Worm (Caenorhabditis elegans) whole organism, young adult: ENCODE results near the gene F38A5.8.
"Not testable (repeated sequence)": the region's sequence is repeated elsewhere in the genome, so short reads cannot be mapped to it uniquely, and the experiment has no call there.

ENCODE experiments used
- F37B4.10 ChIP-seq: fragments of 200-800 bp; sonication (Bioruptor generic); IDR thresholded peaks from 2 replicates; pipeline ENCODE4 v1.3.6; 2022; ENCODE audit warnings: missing genetic modification characterization, missing compliant biosample characterization
- F57A8.1 ChIP-seq: fragments of 200-800 bp; sonication (Bioruptor generic); optimal IDR thresholded peaks from 2 replicates; lab custom pipeline; 2018; ENCODE audit warnings: mild to moderate bottlenecking, missing genetic modification characterization, moderate library complexity, missing compliant biosample characterization
- cebp-2 ChIP-seq: fragments of 200-800 bp; sonication (Bioruptor generic); IDR thresholded peaks from 2 replicates; pipeline ENCODE4 v1.3.6; 2022; ENCODE audit warnings: missing genetic modification characterization, missing compliant biosample characterization
- ceh-91 ChIP-seq: fragments of 200-800 bp; sonication (Bioruptor generic); IDR thresholded peaks from 2 replicates; pipeline ENCODE4 v1.3.6; 2022; ENCODE audit warnings: missing genetic modification reagents, missing genetic modification characterization, missing compliant biosample characterization
- lin-40 ChIP-seq: sonication (generic microtip); optimal IDR thresholded peaks from 2 replicates; lab custom pipeline; 2016; ENCODE audit warnings: missing genetic modification characterization, mild to moderate bottlenecking, missing compliant biosample characterization, missing genotype, missing genetic modification reagents
- nhr-27 ChIP-seq: fragments of 200-800 bp; sonication (Bioruptor generic); optimal IDR thresholded peaks from 2 replicates; lab custom pipeline; 2018; ENCODE audit warnings: mild to moderate bottlenecking, missing genetic modification characterization, moderate library complexity, missing compliant biosample characterization
- nhr-80 ChIP-seq: sonication (generic microtip); optimal IDR thresholded peaks from 2 replicates; lab custom pipeline; 2016; ENCODE audit warnings: missing genetic modification characterization, missing compliant biosample characterization
- nhr-90 ChIP-seq: sonication (generic microtip); optimal IDR thresholded peaks from 2 replicates; lab custom pipeline; 2016; ENCODE audit warnings: missing genotype, mild to moderate bottlenecking, missing genetic modification characterization, missing compliant biosample characterization
- snpc-1.1 ChIP-seq: sonication (generic microtip); optimal IDR thresholded peaks from 2 replicates; lab custom pipeline; 2017; ENCODE audit warnings: missing genetic modification characterization, mild to moderate bottlenecking, missing compliant biosample characterization, antibody characterized with exemption, moderate library complexity, missing genotype, missing genetic modification reagents; ENCODE audit not compliant: insufficient read depth
- snpc-1.3 ChIP-seq: sonication (generic microtip); optimal IDR thresholded peaks from 2 replicates; lab custom pipeline; 2017; ENCODE audit warnings: missing genetic modification characterization, mild to moderate bottlenecking, missing compliant biosample characterization, antibody characterized with exemption, moderate library complexity, missing genotype, missing genetic modification reagents; ENCODE audit not compliant: insufficient read depth
- snpc-4 ChIP-seq, 5 experiments: fragments of 150-350 bp in 1 of 5; sonication (generic microtip) in 4 of 5; optimal IDR thresholded peaks; 2 replicates each; lab custom pipeline; 2014 to 2018; ENCODE audit warnings: missing genetic modification characterization in 5 of 5, missing biosample characterization in 3 of 5, antibody characterized with exemption in 2 of 5, mild to moderate bottlenecking in 2 of 5, missing compliant biosample characterization in 2 of 5, missing genotype in 2 of 5, moderate library complexity in 2 of 5, missing genetic modification reagents in 1 of 5
- tbp1 ChIP-seq: fragments of 200-800 bp; sonication (Bioruptor generic); optimal IDR thresholded peaks from 2 replicates; lab custom pipeline; 2018; ENCODE audit warnings: mild to moderate bottlenecking, missing genetic modification characterization, missing compliant biosample characterization
- tlf-1 ChIP-seq: fragments of 200-800 bp; sonication (Bioruptor generic); optimal IDR thresholded peaks from 2 replicates; lab custom pipeline; 2018; ENCODE audit warnings: mild to moderate bottlenecking, missing genetic modification characterization, missing compliant biosample characterization
- ztf-22 ChIP-seq: fragments of 200-800 bp; sonication (Bioruptor generic); optimal IDR thresholded peaks from 2 replicates; lab custom pipeline; 2018; ENCODE audit warnings: mild to moderate bottlenecking, missing genetic modification characterization, moderate library complexity, missing compliant biosample characterization

- not testable (repeated sequence) for TF ChIP-seq snpc-4 (GFP tag; optimal IDR thresholded peaks at IDR 0.05; lab: Kevin White, UChicago); snpc-4 (tag; optimal IDR thresholded peaks at IDR 0.05; lab: Kevin White, UChicago); nhr-80 (tag; lab: Kevin White, UChicago); nhr-27 (tag; lab: Kevin White, UChicago); tbp1; nhr-90 (tag; lab: Kevin White, UChicago); snpc-1.1 (tag; lab: Kevin White, UChicago); F37B4.10 (GFP tag; lab: Robert Waterston, UW); ceh-91 (GFP tag; lab: Robert Waterston, UW); lin-40 (tag; lab: Kevin White, UChicago); snpc-1.3 (tag; lab: Kevin White, UChicago); tlf-1 (GFP tag; lab: Kevin White, UChicago); F57A8.1 (GFP tag; lab: Kevin White, UChicago); ztf-22; cebp-2 (GFP tag; lab: Robert Waterston, UW)
These were observed 1.6 kb upstream of the F38A5.8 start, which contains the start of gene nspb-4 for ce11 chrIV:6597918-6598317.
